Fruit fly (Drosophila melanogaster) whole organism, embryonic: ENCODE results near the gene NANS.

Experiments
- B-H1 ChIP-seq: fragments of 200-800 bp; sonication (Bioruptor generic); IDR thresholded peaks from 3 replicates; pipeline ENCODE4 v1.3.6; 2022; ENCODE audit warnings: missing biosample characterization, missing genetic modification characterization
- Bgb ChIP-seq: fragments of 200-800 bp; sonication (Bioruptor generic); IDR thresholded peaks from 2 replicates; pipeline ENCODE4 v1.3.6; 2022; ENCODE audit warnings: missing biosample characterization, missing genetic modification characterization; ENCODE audit not compliant: partially characterized antibody
- CG10274 ChIP-seq: fragments of 200-800 bp; sonication (Bioruptor generic); optimal IDR thresholded peaks from 3 replicates; lab custom pipeline; 2017; ENCODE audit warnings: missing biosample characterization, mild to moderate bottlenecking, missing genetic modification characterization
- CG10321 ChIP-seq: fragments of 200-800 bp; sonication (Bioruptor generic); IDR thresholded peaks from 2 replicates; pipeline ENCODE4 v1.3.6; 2022; ENCODE audit warnings: missing biosample characterization, missing genetic modification characterization
- CG11560 ChIP-seq: fragments of 200-800 bp; sonication (Bioruptor generic); IDR thresholded peaks from 3 replicates; pipeline ENCODE4 v1.3.6; 2022; ENCODE audit warnings: missing biosample characterization, missing genetic modification characterization
- CG13775 ChIP-seq: fragments of 200-800 bp; sonication (Bioruptor generic); optimal IDR thresholded peaks from 3 replicates; lab custom pipeline; 2017; ENCODE audit warnings: missing biosample characterization, mild to moderate bottlenecking, missing genetic modification characterization
- CG15011 ChIP-seq: fragments of 200-800 bp; sonication (Bioruptor generic); optimal IDR thresholded peaks from 3 replicates; lab custom pipeline; 2018; ENCODE audit warnings: missing biosample characterization, mild to moderate bottlenecking, missing genetic modification characterization
- CG15696 ChIP-seq: fragments of 200-800 bp; sonication (Bioruptor generic); optimal IDR thresholded peaks from 2 replicates; lab custom pipeline; 2019; ENCODE audit warnings: missing biosample characterization, mild to moderate bottlenecking, missing genetic modification characterization, moderate library complexity
- CG17802 ChIP-seq: fragments of 200-800 bp; sonication (Bioruptor generic); optimal IDR thresholded peaks from 2 replicates; lab custom pipeline; 2018; ENCODE audit warnings: missing biosample characterization, mild to moderate bottlenecking, missing genetic modification characterization, moderate library complexity
- CG18262 ChIP-seq: fragments of 200-800 bp; optimal IDR thresholded peaks from 3 replicates; lab custom pipeline; 2019; ENCODE audit warnings: missing biosample characterization, mild to moderate bottlenecking, missing genetic modification characterization, moderate library complexity
- CG2202 ChIP-seq: fragments of 200-800 bp; sonication (Bioruptor generic); optimal IDR thresholded peaks from 2 replicates; lab custom pipeline; 2018; ENCODE audit warnings: missing biosample characterization, mild to moderate bottlenecking, missing genetic modification characterization
- CG2875 ChIP-seq: fragments of 200-800 bp; sonication (Bioruptor generic); optimal IDR thresholded peaks from 2 replicates; lab custom pipeline; 2017; ENCODE audit warnings: missing biosample characterization, mild to moderate bottlenecking, missing genetic modification characterization, missing genetic modification reagents
- CG31224 ChIP-seq: fragments of 200-800 bp; sonication (Bioruptor generic); IDR thresholded peaks from 2 replicates; pipeline ENCODE4 v1.3.6; 2022; ENCODE audit warnings: missing biosample characterization, missing genetic modification characterization
- CG3838 ChIP-seq: fragments of 200-800 bp; sonication (Bioruptor generic); optimal IDR thresholded peaks from 3 replicates; lab custom pipeline; 2016; ENCODE audit warnings: missing biosample characterization, missing genetic modification characterization
- CG6254 ChIP-seq: fragments of 200-800 bp; sonication (Bioruptor generic); optimal IDR thresholded peaks from 3 replicates; lab custom pipeline; 2017; ENCODE audit warnings: mild to moderate bottlenecking, missing biosample characterization, missing genetic modification reagents, missing genetic modification characterization
- CG6272 ChIP-seq: fragments of 200-800 bp; sonication (Bioruptor generic); IDR thresholded peaks from 2 replicates; pipeline ENCODE4 v1.3.6; 2022; ENCODE audit warnings: missing biosample characterization, missing genetic modification characterization
- CG6683 ChIP-seq: fragments of 200-800 bp; sonication (Bioruptor generic); optimal IDR thresholded peaks from 2 replicates; lab custom pipeline; 2017; ENCODE audit warnings: missing biosample characterization, mild to moderate bottlenecking, missing genetic modification characterization, missing genetic modification reagents
- CG7745 ChIP-seq: fragments of 200-800 bp; sonication (Bioruptor generic); optimal IDR thresholded peaks from 2 replicates; lab custom pipeline; 2018; ENCODE audit warnings: missing biosample characterization, mild to moderate bottlenecking, missing genetic modification characterization, moderate library complexity
- CG8765 ChIP-seq: fragments of 200-800 bp; sonication (Bioruptor generic); IDR thresholded peaks from 2 replicates; pipeline ENCODE4 v1.3.6; 2022; ENCODE audit warnings: missing biosample characterization, missing genetic modification characterization
- CG9797 ChIP-seq: fragments of 200-800 bp; sonication (Bioruptor generic); optimal IDR thresholded peaks from 3 replicates; lab custom pipeline; 2018; ENCODE audit warnings: missing biosample characterization, mild to moderate bottlenecking, missing genetic modification characterization
- D19A ChIP-seq: fragments of 200-800 bp; optimal IDR thresholded peaks from 3 replicates; lab custom pipeline; 2019; ENCODE audit warnings: missing biosample characterization, mild to moderate bottlenecking, missing genetic modification characterization, moderate library complexity
- Dad ChIP-seq: fragments of 200-800 bp; sonication (Bioruptor generic); optimal IDR thresholded peaks from 3 replicates; lab custom pipeline; 2016; ENCODE audit warnings: missing biosample characterization, missing genetic modification characterization
- Dip3 ChIP-seq: fragments of 200-800 bp; sonication (Bioruptor generic); optimal IDR thresholded peaks from 3 replicates; lab custom pipeline; 2016; ENCODE audit warnings: missing biosample characterization, missing genetic modification characterization
- Dref ChIP-seq: fragments of 200-800 bp; sonication (Bioruptor generic); IDR thresholded peaks from 2 replicates; pipeline ENCODE4 v1.3.6; 2022; ENCODE audit warnings: missing biosample characterization, missing genetic modification characterization
- Ets97D ChIP-seq: fragments of 200-800 bp; sonication (Bioruptor generic); optimal IDR thresholded peaks from 3 replicates; lab custom pipeline; 2016; ENCODE audit warnings: missing biosample characterization, missing genetic modification characterization
- HLH4C ChIP-seq: fragments of 200-800 bp; sonication (Bioruptor generic); IDR thresholded peaks from 3 replicates; pipeline ENCODE4 v1.3.6; 2022; ENCODE audit warnings: missing biosample characterization, missing genetic modification characterization; ENCODE audit not compliant: partially characterized antibody
- Lim3 ChIP-seq: fragments of 200-800 bp; sonication (Bioruptor generic); IDR thresholded peaks from 2 replicates; pipeline ENCODE4 v1.3.6; 2022; ENCODE audit warnings: missing biosample characterization, missing genetic modification characterization
- Nf-YB ChIP-seq: fragments of 200-800 bp; sonication (Bioruptor generic); optimal IDR thresholded peaks from 3 replicates; lab custom pipeline; 2019; ENCODE audit warnings: missing biosample characterization, mild to moderate bottlenecking, missing genetic modification characterization, moderate library complexity
- Ravus ChIP-seq: fragments of 200-800 bp; sonication (Bioruptor generic); IDR thresholded peaks from 2 replicates; pipeline ENCODE4 v1.3.6; 2022; ENCODE audit warnings: missing biosample characterization, missing genetic modification characterization
- Scr ChIP-seq: fragments of 200-800 bp; sonication (Bioruptor generic); IDR thresholded peaks from 2 replicates; pipeline ENCODE4 v1.3.6; 2022; ENCODE audit warnings: missing biosample characterization, missing genetic modification characterization; ENCODE audit not compliant: partially characterized antibody
- Taf1 ChIP-seq: fragments of 200-800 bp; sonication (Bioruptor generic); IDR thresholded peaks from 2 replicates; pipeline ENCODE4 v1.3.6; 2022; ENCODE audit warnings: missing biosample characterization, missing genetic modification characterization
- abd-A ChIP-seq: fragments of 200-800 bp; sonication (Bioruptor generic); optimal IDR thresholded peaks from 3 replicates; lab custom pipeline; 2019; ENCODE audit warnings: missing biosample characterization, mild to moderate bottlenecking, missing genetic modification characterization, moderate library complexity
- bigmax ChIP-seq: fragments of 200-800 bp; sonication (Bioruptor generic); optimal IDR thresholded peaks from 2 replicates; lab custom pipeline; 2018; ENCODE audit warnings: missing biosample characterization, mild to moderate bottlenecking, missing genetic modification characterization
- bsh ChIP-seq, 2 experiments: fragments of 200-800 bp; sonication (Bioruptor generic); optimal IDR thresholded peaks; 2 replicates each; lab custom pipeline; 2017 to 2018; ENCODE audit warnings: mild to moderate bottlenecking in 2 of 2, missing biosample characterization in 2 of 2, missing genetic modification characterization in 2 of 2, moderate library complexity in 1 of 2
- chif ChIP-seq, 2 experiments: fragments of 200-800 bp; sonication (Bioruptor generic); optimal IDR thresholded peaks; 3 replicates each; lab custom pipeline; 2016; ENCODE audit warnings: missing biosample characterization in 2 of 2, missing genetic modification characterization in 2 of 2
- chm ChIP-seq: fragments of 200-800 bp; sonication (Bioruptor generic); IDR thresholded peaks from 2 replicates; pipeline ENCODE4 v1.3.6; 2022; ENCODE audit warnings: missing biosample characterization, missing genetic modification characterization
- corto ChIP-seq: fragments of 200-800 bp; sonication (Bioruptor generic); optimal IDR thresholded peaks from 2 replicates; lab custom pipeline; 2016; ENCODE audit warnings: missing biosample characterization, mild to moderate bottlenecking, missing genetic modification characterization, moderate library complexity
- emc ChIP-seq: fragments of 200-800 bp; sonication (Bioruptor generic); optimal IDR thresholded peaks from 2 replicates; lab custom pipeline; 2016; ENCODE audit warnings: missing biosample characterization, missing genetic modification characterization
- esg ChIP-seq: fragments of 200-800 bp; sonication (Bioruptor generic); conservative IDR thresholded peaks from 2 replicates; pipeline ENCODE4 v1.3.6; 2022; ENCODE audit warnings: missing biosample characterization, missing genetic modification characterization
- ind ChIP-seq: fragments of 200-800 bp; sonication (Bioruptor generic); optimal IDR thresholded peaks from 3 replicates; lab custom pipeline; 2016; ENCODE audit warnings: missing biosample characterization, missing genetic modification characterization
- inv ChIP-seq: fragments of 200-800 bp; sonication (Bioruptor generic); IDR thresholded peaks from 2 replicates; pipeline ENCODE4 v1.3.6; 2022; ENCODE audit warnings: missing biosample characterization, missing genetic modification characterization; ENCODE audit not compliant: partially characterized antibody
- lov ChIP-seq, 2 experiments: fragments of 200-800 bp in 1 of 2; fragments of >200 bp in 1 of 2; sonication (Bioruptor generic) in 1 of 2; IDR thresholded peaks in 1 of 2; optimal IDR thresholded peaks in 1 of 2; 2 replicates in 1 of 2; 3 replicates in 1 of 2; pipeline versions ENCODE4 v1.3.6 to Lab custom; 2017 to 2022; ENCODE audit warnings: missing biosample characterization in 1 of 2, missing genetic modification characterization in 1 of 2
- mirr ChIP-seq: fragments of 200-800 bp; sonication (Bioruptor generic); optimal IDR thresholded peaks from 3 replicates; lab custom pipeline; 2018; ENCODE audit warnings: missing biosample characterization, mild to moderate bottlenecking, missing genetic modification characterization
- nmo ChIP-seq: fragments of 200-800 bp; sonication (Bioruptor generic); optimal IDR thresholded peaks from 2 replicates; lab custom pipeline; 2018; ENCODE audit warnings: missing biosample characterization, mild to moderate bottlenecking, missing genetic modification characterization, moderate library complexity
- odd ChIP-seq: fragments of 200-800 bp; sonication (Bioruptor generic); optimal IDR thresholded peaks from 2 replicates; lab custom pipeline; 2017; ENCODE audit warnings: missing biosample characterization, mild to moderate bottlenecking, missing genetic modification characterization
- pfk ChIP-seq: fragments of 200-800 bp; sonication (Bioruptor generic); optimal IDR thresholded peaks from 2 replicates; lab custom pipeline; 2018; ENCODE audit warnings: missing biosample characterization, mild to moderate bottlenecking, missing genetic modification characterization, moderate library complexity
- pros ChIP-seq: fragments of 200-800 bp; sonication (Bioruptor generic); optimal IDR thresholded peaks from 3 replicates; lab custom pipeline; 2019; ENCODE audit warnings: missing biosample characterization, mild to moderate bottlenecking, missing genetic modification characterization, moderate library complexity
- scrt ChIP-seq: fragments of 200-800 bp; sonication (Bioruptor generic); optimal IDR thresholded peaks from 2 replicates; lab custom pipeline; 2018; ENCODE audit warnings: missing biosample characterization, mild to moderate bottlenecking, missing genetic modification characterization, moderate library complexity
- so ChIP-seq: fragments of 200-800 bp; sonication (Bioruptor generic); IDR thresholded peaks from 3 replicates; pipeline ENCODE4 v1.3.6; 2022; ENCODE audit warnings: missing biosample characterization, missing genetic modification characterization

NANS gene

DNA sequence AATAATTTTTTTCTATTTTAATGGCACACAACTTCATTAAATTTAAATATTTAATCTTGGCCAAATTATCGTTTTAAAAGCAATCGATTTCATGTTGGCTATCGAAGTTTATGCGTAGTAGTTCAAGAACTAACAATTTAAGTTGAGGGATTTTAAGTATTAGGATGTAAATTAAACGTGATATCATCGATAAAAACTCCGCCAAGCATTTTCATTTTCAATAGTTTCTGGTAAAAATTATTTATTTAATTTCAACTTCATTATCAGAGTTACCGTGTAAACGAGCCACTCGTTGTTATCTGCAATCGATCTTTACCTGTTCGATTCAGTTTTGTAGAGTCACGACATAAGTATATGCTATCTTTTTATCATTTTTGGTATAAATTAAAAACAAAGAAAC lies 23.4 kb upstream of the NANS start (continued):
- no peak for TF ChIP-seq inv (GFP tag; lab: Robert Waterston, UW)
- TF ChIP-seq esg (GFP tag; lab: Robert Waterston, UW) = peak; percentile 93
- TF ChIP-seq Dip3 = peak; percentile 91
- peak; percentile 93; the same call in 2 of the 3 replicates for TF ChIP-seq B-H1 (GFP tag; lab: Robert Waterston, UW)
- TF ChIP-seq CG6254 (GFP tag; lab: Kevin White, UChicago) = peak; percentile 98
- TF ChIP-seq D19A = peak; percentile 99
- peak; percentile 92 for TF ChIP-seq CG7745 (tag; lab: Kevin White, UChicago)
- peak; percentile 95 for TF ChIP-seq CG10274 (GFP tag; lab: Kevin White, UChicago)
- peak; percentile 100 for TF ChIP-seq chm (GFP tag; lab: Robert Waterston, UW)
- TF ChIP-seq pfk = peak; percentile 76
- peak; percentile 41 for TF ChIP-seq CG9797 (GFP tag; lab: Kevin White, UChicago)
- 0 out of 3 replicates have a peak, but pooled peaks have one; percentile 40 for TF ChIP-seq HLH4C (GFP tag; lab: Robert Waterston, UW)
- peak; percentile 98 for TF ChIP-seq ind
- TF ChIP-seq corto (GFP tag; lab: Kevin White, UChicago) = peak; percentile 82
- peak; percentile 91 for TF ChIP-seq CG8765 (GFP tag; lab: Robert Waterston, UW)
- TF ChIP-seq CG6683 (GFP tag; lab: Kevin White, UChicago) = peak; percentile 98
- peak; percentile 99 for TF ChIP-seq CG18262 (tag; lab: Kevin White, UChicago)
- TF ChIP-seq Bgb (GFP tag; lab: Robert Waterston, UW) = no peak
- TF ChIP-seq mirr (GFP tag; lab: Kevin White, UChicago) = peak; percentile 99
- peak; percentile 97 for TF ChIP-seq emc (GFP tag; lab: Kevin White, UChicago)
- TF ChIP-seq Taf1 (GFP tag; lab: Robert Waterston, UW) = peak; percentile 92
- TF ChIP-seq CG6272 (GFP tag; lab: Robert Waterston, UW) = peak; percentile 73
- TF ChIP-seq CG13775 = peak; percentile 96
- TF ChIP-seq CG17802 = peak; percentile 89
- TF ChIP-seq abd-A (tag; lab: Kevin White, UChicago) = no peak
- peak; percentile 52 for TF ChIP-seq Dref (GFP tag; lab: Robert Waterston, UW)
- TF ChIP-seq CG3838 (GFP tag; lab: Kevin White, UChicago) = peak; percentile 90
- peak; percentile 99 for TF ChIP-seq nmo (GFP tag; lab: Kevin White, UChicago)
- peak; percentile 94 for TF ChIP-seq Dad
- TF ChIP-seq odd = peak; percentile 96
- peak; percentile 86 for TF ChIP-seq Ravus (GFP tag; lab: Robert Waterston, UW)
- TF ChIP-seq CG2202 (tag; lab: Kevin White, UChicago) = peak; percentile 97
- TF ChIP-seq Ets97D (GFP tag; lab: Kevin White, UChicago) = peak; percentile 90
- peak; percentile 94 for TF ChIP-seq CG15011 (GFP tag; lab: Kevin White, UChicago)
- TF ChIP-seq Nf-YB (GFP tag; lab: Kevin White, UChicago) = peak; percentile 89
- peak; percentile 74 for TF ChIP-seq bigmax (GFP tag; lab: Kevin White, UChicago)
- TF ChIP-seq CG2875 (GFP tag; lab: Kevin White, UChicago) = peak; percentile 94
- TF ChIP-seq CG10321 (GFP tag; lab: Robert Waterston, UW) = peak; percentile 81
- peak; percentile 88 for TF ChIP-seq Lim3 (GFP tag; lab: Robert Waterston, UW)
- TF ChIP-seq pros (GFP tag; lab: Kevin White, UChicago) = peak; percentile 87
- TF ChIP-seq CG11560 (tag; lab: Robert Waterston, UW) = peak; percentile 65; the same call in 2 of the 3 replicates
- TF ChIP-seq lov (optimal IDR thresholded peaks at IDR 0.05; lab: Kevin White, UChicago) = no peak
- TF ChIP-seq lov (GFP tag; IDR thresholded peaks at IDR 0.05; lab: Robert Waterston, UW) = peak; percentile 98
- peak; percentile 90 for TF ChIP-seq CG31224 (GFP tag; lab: Robert Waterston, UW)
- peak; percentile 98 for TF ChIP-seq so (GFP tag; lab: Robert Waterston, UW)
- peak; percentile 79 to 99 for TF ChIP-seq bsh (GFP tag; optimal IDR thresholded peaks at IDR 0.05; lab: Kevin White, UChicago)
- TF ChIP-seq CG15696 (tag; lab: Kevin White, UChicago) = peak; percentile 100
- peak; percentile 95 to 99 for TF ChIP-seq chif (GFP tag; optimal IDR thresholded peaks at IDR 0.05; lab: Kevin White, UChicago)
- peak; percentile 51 for TF ChIP-seq Scr (GFP tag; lab: Robert Waterston, UW)
- TF ChIP-seq scrt (GFP tag; lab: Kevin White, UChicago) = peak; percentile 99
